Worm (Caenorhabditis elegans): ENCODE results near the gene nspf-2.

DNA sequence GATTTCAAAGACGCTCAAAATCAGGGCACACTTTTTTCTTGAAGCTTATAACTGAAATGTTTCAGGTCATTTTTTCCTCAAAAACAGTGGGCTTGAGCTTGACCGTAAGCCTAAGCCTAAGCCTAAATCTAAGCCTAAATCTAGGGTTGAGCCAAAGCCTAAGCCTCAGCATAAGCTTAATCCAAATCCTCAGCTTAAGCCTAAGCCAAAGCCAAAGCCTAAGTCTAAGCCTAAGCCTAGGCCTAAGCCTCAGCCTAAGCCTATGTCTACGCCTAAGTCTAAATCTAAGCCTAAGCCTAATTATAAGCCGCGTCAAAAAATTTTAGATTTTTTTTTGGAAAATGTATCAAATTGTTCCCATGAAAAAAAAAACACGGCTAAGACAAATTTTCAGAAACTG, 45.5 kb downstream of the nspf-2 start:
- TF ChIP-seq pha-4 (tag; optimal IDR thresholded peaks at IDR 0.05): no peak
- TF ChIP-seq snpc-4 (GFP tag; optimal IDR thresholded peaks at IDR 0.05): no peak
- TF ChIP-seq snpc-4 (tag; optimal IDR thresholded peaks at IDR 0.05): no peak
- TF ChIP-seq him-1 (tag; optimal IDR thresholded peaks at IDR 0.05): no peak
- TF ChIP-seq athp-1 (tag; optimal IDR thresholded peaks at IDR 0.05): no peak
- no peak for TF ChIP-seq nhr-120 (GFP tag; IDR thresholded peaks at IDR 0.05)
- no peak for TF ChIP-seq ets-4 (GFP tag; optimal IDR thresholded peaks at IDR 0.05)
